Fruit fly (Drosophila melanogaster): ENCODE results near the gene Cpr30F.
A peak's percentile ranks its signal among the peaks of the same experiment; 100 is the strongest.

Cpr30F gene

DNA sequence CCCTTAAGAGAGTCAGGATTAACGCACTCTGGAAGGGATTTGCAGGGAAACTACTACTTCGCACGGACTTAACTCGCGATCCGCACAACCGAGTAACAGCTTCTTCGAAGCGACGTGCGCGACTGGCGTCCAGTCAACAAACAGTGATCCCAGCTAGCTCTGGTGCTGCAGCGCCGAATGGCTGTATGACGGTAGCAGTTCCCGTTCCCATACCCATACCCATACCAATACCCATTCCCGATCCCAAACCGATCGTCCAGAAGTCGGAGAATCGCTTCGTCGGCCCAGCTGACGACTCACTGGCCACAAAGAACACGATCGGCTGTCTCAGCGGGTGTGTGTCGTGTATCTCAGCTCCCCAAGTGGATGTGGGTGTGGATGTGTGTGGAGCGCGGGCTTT, 14.3 kb upstream of the Cpr30F start, which contains the start of gene CG5853 (continued):
- peak; percentile 13 for TF ChIP-seq OdsH (GFP tag; optimal IDR thresholded peaks at IDR 0.05)
- no peak for TF ChIP-seq CG32264 (GFP tag; optimal IDR thresholded peaks at IDR 0.05)
- TF ChIP-seq sage (GFP tag; optimal IDR thresholded peaks at IDR 0.05), result no peak
- peak; percentile 34 for TF ChIP-seq jim (GFP tag; optimal IDR thresholded peaks at IDR 0.05)
- TF ChIP-seq brk (GFP tag; optimal IDR thresholded peaks at IDR 0.05), result peak; percentile 1
- no peak for TF ChIP-seq Mio (GFP tag; optimal IDR thresholded peaks at IDR 0.05)
- peak; percentile 76 for TF ChIP-seq Rel (GFP tag; optimal IDR thresholded peaks at IDR 0.05)
- peak; percentile 69 for TF ChIP-seq Rel (tag; optimal IDR thresholded peaks at IDR 0.05)

DNA sequence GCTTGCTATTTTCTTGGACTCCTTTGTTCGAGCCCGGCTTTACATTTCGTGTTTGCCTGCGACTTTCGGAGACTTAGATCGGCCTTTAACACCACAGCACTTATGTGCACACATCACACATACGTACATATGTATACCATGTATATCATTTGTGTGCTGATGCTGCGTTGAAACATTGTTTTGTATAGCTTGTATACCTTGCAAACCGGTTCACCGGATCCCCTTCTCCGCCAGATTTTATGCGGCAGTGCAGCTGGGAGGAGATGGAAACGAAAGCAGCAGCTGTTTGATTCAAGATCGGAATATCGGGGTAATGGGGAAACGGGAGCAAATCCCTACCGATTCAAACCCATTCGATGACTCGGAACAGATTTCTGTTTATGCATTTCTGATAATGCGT, 13.1 kb upstream of the Cpr30F start:
- TF ChIP-seq CrebA (GFP tag; optimal IDR thresholded peaks at IDR 0.05; ENCODE audit: borderline replicate concordance) (no peak), HLH106 (tag; optimal IDR thresholded peaks at IDR 0.05) (no peak), sage (GFP tag; optimal IDR thresholded peaks at IDR 0.05) (no peak), usp (GFP tag; optimal IDR thresholded peaks at IDR 0.05) (no peak), dmrt93B (GFP tag; optimal IDR thresholded peaks at IDR 0.05) (no peak), Jra (GFP tag; optimal IDR thresholded peaks at IDR 0.05) (no peak), brk (GFP tag; optimal IDR thresholded peaks at IDR 0.05) (no peak), Hr78 (GFP tag; optimal IDR thresholded peaks at IDR 0.05) (no peak), br (GFP tag; optimal IDR thresholded peaks at IDR 0.05) (no peak), Hr83 (GFP tag; optimal IDR thresholded peaks at IDR 0.05; ENCODE audit: poor library complexity, severe bottlenecking) (peak; percentile 62), sv (GFP tag; optimal IDR thresholded peaks at IDR 0.05) (no peak), jim (GFP tag; optimal IDR thresholded peaks at IDR 0.05) (no peak), Vsx2 (GFP tag; optimal IDR thresholded peaks at IDR 0.05; ENCODE audit: partially characterized antibody) (peak; percentile 56), Dif (GFP tag; optimal IDR thresholded peaks at IDR 0.05; ENCODE audit: partially characterized antibody) (peak; percentile 75)

DNA sequence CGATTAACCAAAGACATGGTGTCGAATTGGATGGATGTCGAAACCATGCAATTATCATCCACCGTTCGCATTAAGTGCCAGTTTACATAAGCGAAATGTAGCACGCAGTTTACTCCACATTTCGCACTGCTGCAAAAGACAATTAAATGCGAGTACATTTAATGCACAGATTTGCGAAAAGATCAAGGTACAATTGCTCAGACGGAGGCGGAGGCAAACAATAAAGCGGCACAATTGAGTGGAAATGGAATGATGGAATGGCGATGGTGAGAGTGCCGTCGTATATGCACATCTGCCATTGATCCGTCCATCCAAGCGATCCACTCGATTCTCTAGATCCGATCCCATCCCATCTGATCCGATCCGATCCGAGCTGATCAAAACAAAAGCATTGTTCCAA, 12.1 kb upstream of the Cpr30F start:
- TF ChIP-seq Hnf4 (GFP tag; optimal IDR thresholded peaks at IDR 0.05) (peak; percentile 39), CG9705 (GFP tag; optimal IDR thresholded peaks at IDR 0.05) (no peak)

dm6 chr2L:9943521-9943920, 10.6 kb upstream of the Cpr30F start:
- TF ChIP-seq ey (GFP tag; optimal IDR thresholded peaks at IDR 0.05), result peak; percentile 31
- TF ChIP-seq dl (GFP tag; optimal IDR thresholded peaks at IDR 0.05; ENCODE audit: insufficient read depth in 1 of 2, partially characterized antibody in 2 of 2), result no peak
- TF ChIP-seq OdsH (GFP tag; optimal IDR thresholded peaks at IDR 0.05), result no peak
- TF ChIP-seq Hnf4 (GFP tag; optimal IDR thresholded peaks at IDR 0.05), result peak; percentile 64
- no peak for TF ChIP-seq psq (GFP tag; optimal IDR thresholded peaks at IDR 0.05)
- TF ChIP-seq CG9705 (GFP tag; optimal IDR thresholded peaks at IDR 0.05), result no peak
- no peak for TF ChIP-seq N (GFP tag; optimal IDR thresholded peaks at IDR 0.05)
- no peak for TF ChIP-seq dmrt93B (GFP tag; optimal IDR thresholded peaks at IDR 0.05)
- no peak for TF ChIP-seq sage (GFP tag; optimal IDR thresholded peaks at IDR 0.05)
- TF ChIP-seq foxo (GFP tag; optimal IDR thresholded peaks at IDR 0.05), result peak in 1 of 2 experiments; percentile 36
- TF ChIP-seq CG32264 (GFP tag; optimal IDR thresholded peaks at IDR 0.05), result no peak
- TF ChIP-seq lola (GFP tag; optimal IDR thresholded peaks at IDR 0.05), result no peak
- TF ChIP-seq HLH106 (tag; optimal IDR thresholded peaks at IDR 0.05), result no peak
- TF ChIP-seq Myc (optimal IDR thresholded peaks at IDR 0.05), result no peak
- TF ChIP-seq Dif (GFP tag; optimal IDR thresholded peaks at IDR 0.05; ENCODE audit: partially characterized antibody), result no peak
- TF ChIP-seq fru (GFP tag; optimal IDR thresholded peaks at IDR 0.05), result peak; percentile 39
- no peak for TF ChIP-seq jim (GFP tag; optimal IDR thresholded peaks at IDR 0.05)
- TF ChIP-seq usp (GFP tag; optimal IDR thresholded peaks at IDR 0.05), result no peak
- no peak for TF ChIP-seq Hr83 (GFP tag; optimal IDR thresholded peaks at IDR 0.05; ENCODE audit: poor library complexity, severe bottlenecking)
- peak; percentile 40 for TF ChIP-seq rgr (GFP tag; optimal IDR thresholded peaks at IDR 0.05)
- TF ChIP-seq GATAd (GFP tag; optimal IDR thresholded peaks at IDR 0.05), result no peak
- TF ChIP-seq pan (optimal IDR thresholded peaks at IDR 0.05), result no peak
- TF ChIP-seq Jra (GFP tag; optimal IDR thresholded peaks at IDR 0.05), result no peak
- TF ChIP-seq Sp1 (GFP tag; optimal IDR thresholded peaks at IDR 0.05), result no peak
- TF ChIP-seq tai (GFP tag; optimal IDR thresholded peaks at IDR 0.05), result no peak
- no peak for TF ChIP-seq Mio (GFP tag; optimal IDR thresholded peaks at IDR 0.05)
- TF ChIP-seq brk (GFP tag; optimal IDR thresholded peaks at IDR 0.05), result no peak
- no peak for TF ChIP-seq br (GFP tag; optimal IDR thresholded peaks at IDR 0.05)
- no peak for TF ChIP-seq Vsx2 (GFP tag; optimal IDR thresholded peaks at IDR 0.05; ENCODE audit: partially characterized antibody)
- TF ChIP-seq Abd-B (GFP tag; optimal IDR thresholded peaks at IDR 0.05), result no peak
- TF ChIP-seq Hr78 (GFP tag; optimal IDR thresholded peaks at IDR 0.05), result no peak
- TF ChIP-seq Rel (GFP tag; optimal IDR thresholded peaks at IDR 0.05), result no peak
- no peak for TF ChIP-seq Rel (tag; optimal IDR thresholded peaks at IDR 0.05)
- TF ChIP-seq sv (GFP tag; optimal IDR thresholded peaks at IDR 0.05), result no peak
- TF ChIP-seq Dfd (GFP tag; optimal IDR thresholded peaks at IDR 0.05), result no peak
- TF ChIP-seq CrebA (GFP tag; optimal IDR thresholded peaks at IDR 0.05; ENCODE audit: borderline replicate concordance), result no peak
- peak; percentile 67 for TF ChIP-seq h (GFP tag; optimal IDR thresholded peaks at IDR 0.05)
- TF ChIP-seq dsf (GFP tag; optimal IDR thresholded peaks at IDR 0.05; ENCODE audit: borderline replicate concordance), result no peak
- TF ChIP-seq woc (GFP tag; optimal IDR thresholded peaks at IDR 0.05), result no peak
